Fruit fly (Drosophila melanogaster) whole organism, wandering third instar larva: ENCODE measurements around the gene CG11247.

Source experiments
- CG32264 ChIP-seq: fragments of 200-800 bp; sonication (Bioruptor generic); optimal IDR thresholded peaks from 2 replicates; lab custom pipeline; 2016; ENCODE audit warnings: missing biosample characterization, missing genetic modification characterization
- CG9705 ChIP-seq: fragments of 200-800 bp; sonication (Bioruptor generic); optimal IDR thresholded peaks from 2 replicates; lab custom pipeline; 2018; ENCODE audit warnings: missing biosample characterization, mild to moderate bottlenecking, missing genetic modification characterization
- CrebA ChIP-seq: fragments of 200-800 bp; sonication (Bioruptor generic); optimal IDR thresholded peaks from 2 replicates; lab custom pipeline; 2016; ENCODE audit warnings: missing biosample characterization, mild to moderate bottlenecking, missing genetic modification characterization, borderline replicate concordance
- Dfd ChIP-seq: fragments of >200 bp; optimal IDR thresholded peaks from 2 replicates; lab custom pipeline; 2017; ENCODE audit warnings: missing biosample characterization, missing genetic modification characterization
- Dif ChIP-seq: fragments of 200-275, 200-300 bp; sonication (Bioruptor generic); optimal IDR thresholded peaks from 2 replicates; lab custom pipeline; 2018; ENCODE audit warnings: missing biosample characterization, missing genetic modification characterization; ENCODE audit not compliant: partially characterized antibody
- HLH106 ChIP-seq: fragments of 200-800 bp; optimal IDR thresholded peaks from 3 replicates; lab custom pipeline; 2019; ENCODE audit warnings: missing biosample characterization, mild to moderate bottlenecking, missing genetic modification characterization, moderate library complexity
- Hr78 ChIP-seq: fragments of >200 bp; optimal IDR thresholded peaks from 2 replicates; lab custom pipeline; 2017; ENCODE audit warnings: missing biosample characterization, missing genetic modification characterization
- Hr83 ChIP-seq: fragments of 200-300 bp; sonication (Bioruptor generic); optimal IDR thresholded peaks from 2 replicates; lab custom pipeline; 2016; ENCODE audit warnings: missing biosample characterization, mild to moderate bottlenecking, missing genetic modification characterization, moderate library complexity; ENCODE audit not compliant: poor library complexity, severe bottlenecking
- Mio ChIP-seq: sonication (Bioruptor generic); optimal IDR thresholded peaks from 2 replicates; lab custom pipeline; 2016; ENCODE audit warnings: missing biosample characterization, missing genetic modification characterization
- Myc ChIP-seq: fragments of >200 bp; optimal IDR thresholded peaks from 2 replicates; lab custom pipeline; 2017
- N ChIP-seq: fragments of >200 bp; optimal IDR thresholded peaks from 2 replicates; lab custom pipeline; 2018; ENCODE audit warnings: missing biosample characterization, missing external identifiers, missing genetic modification characterization
- OdsH ChIP-seq: fragments of 200-800 bp; sonication (Bioruptor generic); optimal IDR thresholded peaks from 2 replicates; lab custom pipeline; 2016; ENCODE audit warnings: missing biosample characterization, mild to moderate bottlenecking, missing genetic modification characterization
- Rel ChIP-seq, 2 experiments: fragments of 200-800 bp; sonication (Bioruptor generic) in 1 of 2; optimal IDR thresholded peaks; 2 replicates in 1 of 2; 3 replicates in 1 of 2; lab custom pipeline; 2016 to 2019; ENCODE audit warnings: mild to moderate bottlenecking in 2 of 2, missing biosample characterization in 2 of 2, missing genetic modification characterization in 2 of 2, moderate library complexity in 1 of 2
- Sp1 ChIP-seq: fragments of 200-800 bp; sonication (Bioruptor generic); optimal IDR thresholded peaks from 3 replicates; lab custom pipeline; 2019; ENCODE audit warnings: missing biosample characterization, mild to moderate bottlenecking, missing genetic modification characterization, moderate library complexity
- Vsx2 ChIP-seq: fragments of 200-300, 225-300 bp; sonication (Bioruptor generic); optimal IDR thresholded peaks from 2 replicates; lab custom pipeline; 2018; ENCODE audit warnings: missing biosample characterization, missing genetic modification characterization; ENCODE audit not compliant: partially characterized antibody
- brk ChIP-seq: fragments of 200-800 bp; sonication (Bioruptor generic); optimal IDR thresholded peaks from 2 replicates; lab custom pipeline; 2016; ENCODE audit warnings: missing biosample characterization, mild to moderate bottlenecking, missing genetic modification characterization
- dl ChIP-seq, 2 experiments: fragments of 175-275, 200-275 bp in 1 of 2; fragments of 200-275 bp in 1 of 2; sonication (Bioruptor generic); optimal IDR thresholded peaks; lab custom pipeline; 2018; ENCODE audit warnings: mild to moderate bottlenecking in 2 of 2, missing biosample characterization in 2 of 2, missing genetic modification characterization in 2 of 2, moderate library complexity in 2 of 2; ENCODE audit not compliant: partially characterized antibody in 2 of 2, insufficient read depth in 1 of 2
- ey ChIP-seq: fragments of 200-800 bp; sonication (Bioruptor generic); optimal IDR thresholded peaks from 2 replicates; lab custom pipeline; 2016; ENCODE audit warnings: missing biosample characterization, missing genetic modification characterization
- foxo ChIP-seq, 2 experiments: fragments of 200-800 bp; sonication (Bioruptor generic); optimal IDR thresholded peaks; 2 replicates in 1 of 2; 3 replicates in 1 of 2; lab custom pipeline; 2016 to 2017; ENCODE audit warnings: missing biosample characterization in 2 of 2, missing genetic modification characterization in 2 of 2
- h ChIP-seq: fragments of 200-800 bp; sonication (Bioruptor generic); optimal IDR thresholded peaks from 3 replicates; lab custom pipeline; 2016; ENCODE audit warnings: missing biosample characterization, mild to moderate bottlenecking, missing genetic modification characterization
- psq ChIP-seq: fragments of 200-800 bp; sonication (Bioruptor generic); optimal IDR thresholded peaks from 3 replicates; lab custom pipeline; 2017; ENCODE audit warnings: missing biosample characterization, mild to moderate bottlenecking, missing genetic modification characterization, moderate library complexity
- sage ChIP-seq: fragments of 200-800 bp; sonication (Bioruptor generic); optimal IDR thresholded peaks from 2 replicates; lab custom pipeline; 2016; ENCODE audit warnings: missing biosample characterization, mild to moderate bottlenecking, missing genetic modification characterization
- sv ChIP-seq: fragments of 200-800 bp; sonication (Bioruptor generic); optimal IDR thresholded peaks from 3 replicates; lab custom pipeline; 2016; ENCODE audit warnings: missing biosample characterization, missing genetic modification characterization
- tai ChIP-seq: sonication (Bioruptor generic); optimal IDR thresholded peaks from 2 replicates; lab custom pipeline; 2016; ENCODE audit warnings: missing biosample characterization, missing genetic modification characterization
- woc ChIP-seq: sonication (Bioruptor generic); optimal IDR thresholded peaks from 2 replicates; lab custom pipeline; 2016; ENCODE audit warnings: missing biosample characterization, mild to moderate bottlenecking, missing genetic modification characterization

CG11247 gene

DNA sequence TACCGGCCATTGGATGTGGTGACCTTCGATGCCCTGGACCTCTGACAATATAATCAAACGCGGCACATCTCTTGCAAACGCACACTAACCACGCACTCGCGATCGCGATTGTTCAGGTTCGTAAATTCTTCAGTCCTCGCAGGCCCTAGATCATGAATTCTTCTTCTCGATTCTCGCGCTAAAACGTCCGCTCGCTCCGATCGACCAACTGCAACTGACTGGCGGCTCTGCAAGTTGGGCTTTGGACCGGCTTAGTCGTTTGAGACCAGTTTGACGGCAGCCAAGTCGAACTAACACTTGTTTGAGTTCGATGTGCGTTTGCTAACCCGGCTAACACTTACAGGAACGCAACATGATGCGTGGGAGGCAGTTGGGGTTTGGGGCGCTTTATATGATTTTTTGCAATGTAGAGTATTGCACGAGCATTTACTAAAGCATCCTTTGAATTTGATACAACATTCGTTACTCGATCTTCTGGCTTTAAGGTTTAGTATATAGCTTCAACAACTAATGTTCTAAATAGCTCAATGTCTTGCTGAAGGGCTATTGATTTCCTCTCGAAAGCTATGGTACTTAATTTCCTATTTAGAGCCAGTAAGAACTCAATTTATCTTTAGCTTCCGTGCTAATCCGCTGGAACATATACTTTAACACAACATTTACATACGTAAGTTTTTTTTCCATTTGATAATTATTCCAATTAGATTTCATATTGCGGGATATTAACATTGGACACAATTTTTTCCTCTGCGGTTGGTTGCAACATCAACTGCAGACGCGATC lies 22.3 kb downstream of the CG11247 start, which contains the start of gene CG32447:
Gene CG32447, minus strand, starts transcription at position 222 of the 783 bp plus-strand sequence.
- TF ChIP-seq Vsx2 (GFP tag; lab: Kevin White, UChicago) (peak; percentile 46), h (no peak), Hr83 (GFP tag; lab: Kevin White, UChicago) (peak; percentile 4)

DNA sequence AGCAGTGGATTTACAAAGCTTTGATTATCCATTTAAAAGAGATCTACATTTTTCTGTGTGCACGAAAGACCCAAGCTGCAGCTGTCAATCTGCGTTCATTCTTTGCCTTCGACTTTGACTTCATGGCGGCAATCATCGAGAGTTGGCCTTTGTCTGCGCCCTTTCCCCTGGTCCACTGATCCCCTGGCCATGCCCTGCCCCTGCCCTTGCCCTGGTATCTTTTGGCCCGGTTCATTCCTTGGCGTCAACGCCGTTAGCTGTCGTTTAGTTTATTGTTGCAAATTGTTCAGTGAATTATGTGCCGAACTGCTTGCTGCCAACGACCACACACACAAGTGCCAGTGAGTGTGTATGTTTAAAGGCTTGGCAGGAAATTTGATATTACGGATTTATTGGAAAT lies 27.7 kb downstream of the CG11247 start:
- TF ChIP-seq Mio (no peak), h (no peak), Dif (GFP tag; lab: Kevin White, UChicago) (no peak), ey (GFP tag; lab: Kevin White, UChicago) (no peak), CrebA (GFP tag; lab: Kevin White, UChicago) (no peak), tai (GFP tag; lab: Kevin White, UChicago) (no peak), OdsH (GFP tag; lab: Kevin White, UChicago) (no peak), CG32264 (GFP tag; lab: Kevin White, UChicago) (no peak), brk (GFP tag; lab: Kevin White, UChicago) (no peak), foxo (GFP tag; optimal IDR thresholded peaks at IDR 0.05; lab: Kevin White, UChicago) (no peak), Sp1 (GFP tag; lab: Kevin White, UChicago) (no peak), CG9705 (GFP tag; lab: Kevin White, UChicago) (no peak)

DNA sequence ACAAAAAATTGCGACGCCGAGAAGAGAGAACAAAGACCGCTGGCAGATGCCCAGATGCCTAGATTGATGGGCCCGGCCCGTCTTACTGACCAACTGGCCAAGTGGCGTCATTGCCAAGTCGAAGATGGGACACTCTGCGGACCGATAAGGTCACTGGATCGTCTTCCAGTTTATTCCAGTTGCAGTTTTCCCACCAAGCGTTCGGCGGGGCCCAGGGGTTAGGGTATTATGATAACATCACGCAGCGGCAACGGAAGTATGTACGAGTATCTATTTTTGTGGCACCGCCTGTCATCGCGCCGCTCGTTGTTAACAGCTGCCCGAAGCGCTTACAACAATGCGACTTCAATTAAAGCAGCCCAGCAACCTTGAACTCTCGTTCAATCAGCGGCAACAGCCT lies 28.6 kb downstream of the CG11247 start:
- TF ChIP-seq CG9705 (GFP tag; lab: Kevin White, UChicago) (no peak), Mio (no peak), CrebA (GFP tag; lab: Kevin White, UChicago) (no peak), CG32264 (GFP tag; lab: Kevin White, UChicago) (no peak), dl (GFP tag; optimal IDR thresholded peaks at IDR 0.05; lab: Kevin White, UChicago; ENCODE audit: insufficient read depth in 1 of 2, partially characterized antibody in 2 of 2) (no peak), psq (GFP tag; lab: Kevin White, UChicago) (no peak), Rel (GFP tag; optimal IDR thresholded peaks at IDR 0.05; lab: Kevin White, UChicago) (no peak), Rel (tag; optimal IDR thresholded peaks at IDR 0.05; lab: Kevin White, UChicago) (no peak), N (no peak), Vsx2 (GFP tag; lab: Kevin White, UChicago) (no peak), brk (GFP tag; lab: Kevin White, UChicago) (no peak), ey (GFP tag; lab: Kevin White, UChicago) (no peak), foxo (GFP tag; optimal IDR thresholded peaks at IDR 0.05; lab: Kevin White, UChicago) (no peak), Dif (GFP tag; lab: Kevin White, UChicago) (no peak), sv (no peak)

dm6 chr3L:21694647-21695046 lies 34.0 kb downstream of the CG11247 start:
- TF ChIP-seq sage (GFP tag; lab: Kevin White, UChicago) (no peak), psq (GFP tag; lab: Kevin White, UChicago) (no peak), Sp1 (GFP tag; lab: Kevin White, UChicago) (no peak), brk (GFP tag; lab: Kevin White, UChicago) (no peak), Dfd (GFP tag; lab: Kevin White, UChicago) (no peak), HLH106 (tag; lab: Kevin White, UChicago) (no peak), Hr78 (no peak), CrebA (GFP tag; lab: Kevin White, UChicago) (no peak), CG9705 (GFP tag; lab: Kevin White, UChicago) (no peak)
- TF ChIP-seq, all 38 proteins: peak for 0

DNA sequence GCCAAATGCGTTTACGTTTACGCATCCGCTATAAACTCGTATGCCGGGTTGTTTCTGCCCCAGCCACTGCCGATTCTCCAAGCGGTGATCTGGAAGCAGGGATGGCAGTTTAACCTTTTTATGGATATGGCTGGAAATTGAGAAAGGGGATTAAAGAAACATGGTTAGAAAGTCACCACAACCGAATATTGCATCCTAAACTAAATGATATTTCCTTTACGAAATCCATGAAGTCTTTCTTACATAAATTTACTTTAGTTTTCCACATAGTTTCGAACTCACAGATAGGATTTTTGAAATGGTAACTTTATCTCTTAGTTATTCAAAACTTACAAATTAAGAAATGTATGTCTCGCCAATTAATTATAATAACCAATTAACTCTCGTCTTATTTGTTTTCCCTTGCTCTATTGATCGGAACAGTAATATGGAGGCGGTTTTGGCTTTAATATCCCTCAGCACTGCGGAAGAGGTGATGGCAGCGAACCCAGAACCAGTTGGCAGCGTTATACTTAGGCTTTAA lies 39.9 kb downstream of the CG11247 start:
- TF ChIP-seq woc (GFP tag; lab: Kevin White, UChicago) (peak; percentile 62), Sp1 (GFP tag; lab: Kevin White, UChicago) (no peak), Myc (lab: Kevin White, UChicago) (peak; percentile 58)
